Fruit fly (Drosophila melanogaster) S2 (cell line): ENCODE results near the gene CG9377.

Experiments
- CG8478 ChIP-seq: fragments of >200 bp; optimal IDR thresholded peaks from 2 replicates; lab custom pipeline; 2018
- CTCF ChIP-seq, 2 experiments: fragments of >200 bp; optimal IDR thresholded peaks; 2 replicates each; lab custom pipeline; 2018

dm6 chr2L:13361465-13361864, at the start of gene CG9377:
- no peak for TF ChIP-seq CTCF (optimal IDR thresholded peaks at IDR 0.05; lab: Kevin White, UChicago)
- no peak for TF ChIP-seq CG8478 (lab: Kevin White, UChicago)
